Worm (Caenorhabditis elegans) whole organism, L1 larva: ENCODE measurements around the gene Y43F8B.14.
A peak's percentile ranks its signal among the peaks of the same experiment; 100 is the strongest.

ENCODE experiments used
- C34B4.2 ChIP-seq: sonication (generic microtip); optimal IDR thresholded peaks from 2 replicates; lab custom pipeline; 2017; ENCODE audit warnings: mild to moderate bottlenecking, missing genetic modification characterization, missing compliant biosample characterization
- aha-1 ChIP-seq: fragments of 150-350 bp; optimal IDR thresholded peaks from 2 replicates; lab custom pipeline; 2014; ENCODE audit warnings: missing biosample characterization, missing genetic modification characterization
- alr-1 ChIP-seq: fragments of 200-800 bp; sonication (Bioruptor generic); optimal IDR thresholded peaks from 2 replicates; lab custom pipeline; 2018; ENCODE audit warnings: borderline replicate concordance, mild to moderate bottlenecking, missing genetic modification characterization, missing compliant biosample characterization
- blmp-1 ChIP-seq: fragments of 150-350 bp; optimal IDR thresholded peaks from 2 replicates; lab custom pipeline; 2014; ENCODE audit warnings: missing biosample characterization, missing genetic modification characterization
- ceh-90 ChIP-seq: sonication (generic microtip); optimal IDR thresholded peaks from 2 replicates; lab custom pipeline; 2016; ENCODE audit warnings: missing genetic modification characterization, missing compliant biosample characterization
- dsc-1 ChIP-seq: sonication (generic microtip); optimal IDR thresholded peaks from 2 replicates; lab custom pipeline; 2016; ENCODE audit warnings: mild to moderate bottlenecking, missing genetic modification characterization, missing compliant biosample characterization
- egl-13 ChIP-seq: sonication (generic microtip); optimal IDR thresholded peaks from 2 replicates; lab custom pipeline; 2016; ENCODE audit warnings: missing genotype, missing genetic modification reagents, missing genetic modification characterization, missing compliant biosample characterization
- elt-3 ChIP-seq, 6 experiments: fragments of 150-350 bp in 1 of 6; sonication (generic microtip); optimal IDR thresholded peaks; 2 replicates each; lab custom pipeline; 2017 to 2018; ENCODE audit warnings: missing biosample characterization in 6 of 6, missing genetic modification characterization in 6 of 6, inconsistent platforms in 1 of 6
- fkh-10 ChIP-seq: sonication (generic microtip); optimal IDR thresholded peaks from 2 replicates; lab custom pipeline; 2017; ENCODE audit warnings: missing biosample characterization, missing genetic modification reagents, missing genetic modification characterization
- fkh-4 ChIP-seq: sonication (generic microtip); optimal IDR thresholded peaks from 2 replicates; lab custom pipeline; 2016; ENCODE audit warnings: missing compliant biosample characterization, missing genetic modification characterization, borderline replicate concordance
- fos-1 ChIP-seq: fragments of 150-350 bp; optimal IDR thresholded peaks from 2 replicates; lab custom pipeline; 2014; ENCODE audit warnings: missing biosample characterization, missing genetic modification characterization
- irx-1 ChIP-seq: sonication (generic microtip); optimal IDR thresholded peaks from 2 replicates; lab custom pipeline; 2016; ENCODE audit warnings: missing genetic modification characterization, missing compliant biosample characterization
- isw-1 ChIP-seq: fragments of 200-800 bp; sonication (Bioruptor generic); IDR thresholded peaks from 2 replicates; pipeline ENCODE4 v1.3.6; 2022; ENCODE audit warnings: missing genetic modification characterization, missing compliant biosample characterization
- jun-1 ChIP-seq: fragments of 150-350 bp; optimal IDR thresholded peaks from 2 replicates; lab custom pipeline; 2014; ENCODE audit warnings: missing biosample characterization, missing genetic modification reagents, missing genetic modification characterization
- lin-14 ChIP-seq: fragments of 200-800 bp; sonication (Bioruptor generic); optimal IDR thresholded peaks from 2 replicates; lab custom pipeline; 2018; ENCODE audit warnings: mild to moderate bottlenecking, missing genetic modification characterization, moderate library complexity, missing compliant biosample characterization
- lin-39 ChIP-seq: fragments of 150-350 bp; optimal IDR thresholded peaks from 2 replicates; lab custom pipeline; 2014; ENCODE audit warnings: missing biosample characterization, missing genetic modification reagents, missing genetic modification characterization
- lsy-2 ChIP-seq, 2 experiments: fragments of 150-350 bp; optimal IDR thresholded peaks; 2 replicates each; lab custom pipeline; 2014; ENCODE audit warnings: missing biosample characterization in 2 of 2, missing genetic modification characterization in 2 of 2
- mab-9 ChIP-seq: fragments of 200-800 bp; sonication (Bioruptor generic); IDR thresholded peaks from 2 replicates; pipeline ENCODE4 v1.3.6; 2022; ENCODE audit warnings: missing genetic modification reagents, missing genetic modification characterization, missing compliant biosample characterization
- mdl-1 ChIP-seq, 2 experiments: fragments of 150-350 bp; optimal IDR thresholded peaks; 2 replicates each; lab custom pipeline; 2014 to 2017; ENCODE audit warnings: missing biosample characterization in 2 of 2, missing genetic modification characterization in 2 of 2, inconsistent platforms in 1 of 2
- mef-2 ChIP-seq: fragments of 150-350 bp; optimal IDR thresholded peaks from 2 replicates; lab custom pipeline; 2014; ENCODE audit warnings: missing biosample characterization, missing genetic modification characterization
- nhr-19 ChIP-seq: fragments of 200-800 bp; sonication (Bioruptor generic); conservative IDR thresholded peaks from 2 replicates; pipeline ENCODE4 v1.3.6; 2022; ENCODE audit warnings: missing genetic modification characterization, missing compliant biosample characterization
- nhr-20 ChIP-seq: sonication (generic microtip); optimal IDR thresholded peaks from 2 replicates; lab custom pipeline; 2016; ENCODE audit warnings: mild to moderate bottlenecking, missing genetic modification characterization, missing compliant biosample characterization
- nhr-237 ChIP-seq: fragments of 150-350 bp; optimal IDR thresholded peaks from 2 replicates; lab custom pipeline; 2014; ENCODE audit warnings: missing biosample characterization, missing genetic modification characterization
- nhr-28 ChIP-seq: fragments of 150-350 bp; optimal IDR thresholded peaks from 2 replicates; lab custom pipeline; 2014; ENCODE audit warnings: missing biosample characterization, missing genetic modification characterization
- nhr-71 ChIP-seq: sonication (generic microtip); optimal IDR thresholded peaks from 2 replicates; lab custom pipeline; 2016; ENCODE audit warnings: mild to moderate bottlenecking, missing genetic modification characterization, moderate library complexity, missing compliant biosample characterization
- nhr-84 ChIP-seq: sonication (generic microtip); optimal IDR thresholded peaks from 2 replicates; lab custom pipeline; 2017; ENCODE audit warnings: missing biosample characterization, missing genetic modification characterization
- nhr-85 ChIP-seq: sonication (generic microtip); peaks from one replicate; lab custom pipeline; 2016; ENCODE audit warnings: missing genetic modification characterization, inconsistent platforms, missing compliant biosample characterization
- nhr-90 ChIP-seq: sonication (generic microtip); optimal IDR thresholded peaks from 2 replicates; lab custom pipeline; 2016; ENCODE audit warnings: mild to moderate bottlenecking, missing genetic modification characterization, missing compliant biosample characterization; ENCODE audit not compliant: poor library complexity
- pag-3 ChIP-seq: sonication (generic microtip); optimal IDR thresholded peaks from 2 replicates; lab custom pipeline; 2017; ENCODE audit warnings: missing genetic modification characterization, mild to moderate bottlenecking, missing compliant biosample characterization, antibody characterized with exemption, borderline replicate concordance; ENCODE audit not compliant: insufficient read depth
- pqm-1 ChIP-seq: sonication (generic microtip); optimal IDR thresholded peaks from 3 replicates; lab custom pipeline; 2017; ENCODE audit warnings: missing biosample characterization, missing genetic modification characterization
- rnt-1 ChIP-seq: sonication (generic microtip); optimal IDR thresholded peaks from 2 replicates; lab custom pipeline; 2016; ENCODE audit warnings: mild to moderate bottlenecking, missing genetic modification characterization, moderate library complexity, missing compliant biosample characterization
- skn-1 ChIP-seq: fragments of 150-350 bp; optimal IDR thresholded peaks from 2 replicates; lab custom pipeline; 2014; ENCODE audit warnings: missing biosample characterization, missing genetic modification characterization
- snpc-4 ChIP-seq: fragments of 150-350 bp; optimal IDR thresholded peaks from 2 replicates; lab custom pipeline; 2014; ENCODE audit warnings: missing biosample characterization, missing genetic modification characterization
- snu-23 ChIP-seq: sonication (generic microtip); optimal IDR thresholded peaks from 2 replicates; lab custom pipeline; 2016; ENCODE audit warnings: missing genetic modification characterization, missing compliant biosample characterization
- sox-4 ChIP-seq: sonication (generic microtip); optimal IDR thresholded peaks from 2 replicates; lab custom pipeline; 2016; ENCODE audit warnings: missing genetic modification characterization, missing compliant biosample characterization
- sptf-1 ChIP-seq: fragments of 150-350 bp; optimal IDR thresholded peaks from 2 replicates; lab custom pipeline; 2014; ENCODE audit warnings: missing biosample characterization, missing genetic modification characterization
- swsn-7 ChIP-seq: sonication (generic microtip); optimal IDR thresholded peaks from 2 replicates; lab custom pipeline; 2016; ENCODE audit warnings: missing genetic modification characterization, missing compliant biosample characterization
- tlp-1 ChIP-seq: fragments of 150-350 bp; optimal IDR thresholded peaks from 2 replicates; lab custom pipeline; 2014; ENCODE audit warnings: missing biosample characterization, missing genetic modification characterization
- unc-130 ChIP-seq: fragments of 150-350 bp; optimal IDR thresholded peaks from 2 replicates; lab custom pipeline; 2017; ENCODE audit warnings: missing biosample characterization, missing genetic modification characterization, inconsistent platforms
- unc-98 ChIP-seq: fragments of 200-800 bp; sonication (Bioruptor generic); IDR thresholded peaks from 2 replicates; pipeline ENCODE4 v1.3.6; 2022; ENCODE audit warnings: missing genetic modification characterization, missing compliant biosample characterization
- xbp-1 ChIP-seq: sonication (generic microtip); optimal IDR thresholded peaks from 2 replicates; lab custom pipeline; 2016; ENCODE audit warnings: missing genetic modification characterization, missing compliant biosample characterization
- zag-1 ChIP-seq: fragments of 150-350 bp; optimal IDR thresholded peaks from 2 replicates; lab custom pipeline; 2014; ENCODE audit warnings: missing biosample characterization, missing genetic modification characterization
- zip-4 ChIP-seq: fragments of 200-800 bp; sonication (Bioruptor generic); optimal IDR thresholded peaks from 2 replicates; lab custom pipeline; 2018; ENCODE audit warnings: mild to moderate bottlenecking, missing genetic modification characterization, moderate library complexity, missing compliant biosample characterization
- ztf-4 ChIP-seq: fragments of 150-350 bp; optimal IDR thresholded peaks from 2 replicates; lab custom pipeline; 2014; ENCODE audit warnings: missing biosample characterization, missing genetic modification characterization

Gene Y43F8B.14

ce11 chrV:19428936-19429335 lies 26.8 kb downstream of the Y43F8B.14 start (continued):
- no peak for TF ChIP-seq fkh-4 (tag; lab: Kevin White, UChicago)
- TF ChIP-seq ceh-90 (tag; lab: Kevin White, UChicago), result no peak
- no peak for TF ChIP-seq sox-4 (tag; lab: Kevin White, UChicago)
- TF ChIP-seq snpc-4 (tag; lab: Kevin White, UChicago), result no peak
- TF ChIP-seq egl-13 (tag; lab: Kevin White, UChicago), result no peak
- TF ChIP-seq nhr-237, result no peak
- no peak for TF ChIP-seq unc-130 (tag; lab: Kevin White, UChicago)
- no peak for TF ChIP-seq zip-4 (GFP tag; lab: Kevin White, UChicago)
- TF ChIP-seq rnt-1, result no peak
- no peak for TF ChIP-seq isw-1 (GFP tag; lab: Robert Waterston, UW)
- TF ChIP-seq xbp-1, result no peak
- no peak for TF ChIP-seq jun-1 (tag; lab: Kevin White, UChicago)
- no peak for TF ChIP-seq dsc-1 (tag; lab: Kevin White, UChicago)
- TF ChIP-seq skn-1 (tag; lab: Kevin White, UChicago), result no peak
- TF ChIP-seq nhr-85 (tag; lab: Kevin White, UChicago), result peak; percentile 76
- no peak for TF ChIP-seq mab-9 (GFP tag; lab: Robert Waterston, UW)
- TF ChIP-seq aha-1, result no peak
- peak; percentile 57 for TF ChIP-seq blmp-1 (tag; lab: Kevin White, UChicago)
- TF ChIP-seq nhr-71 (tag; lab: Kevin White, UChicago), result peak; percentile 54
- no peak for TF ChIP-seq pag-3 (tag; lab: Kevin White, UChicago)
- TF ChIP-seq C34B4.2 (tag; lab: Kevin White, UChicago), result no peak
- no peak for TF ChIP-seq fkh-10 (GFP tag; lab: Kevin White, UChicago)
- TF ChIP-seq nhr-20 (tag; lab: Kevin White, UChicago), result peak; percentile 74
- TF ChIP-seq elt-3 (tag; optimal IDR thresholded peaks at IDR 0.05; lab: Kevin White, UChicago), result no peak
- no peak for TF ChIP-seq mdl-1 (tag; optimal IDR thresholded peaks at IDR 0.05; lab: Kevin White, UChicago)
- TF ChIP-seq swsn-7, result no peak
- no peak for TF ChIP-seq fos-1 (tag; lab: Kevin White, UChicago)
- no peak for TF ChIP-seq pqm-1 (tag; lab: Kevin White, UChicago)
- TF ChIP-seq lin-39 (tag; lab: Kevin White, UChicago), result no peak
- TF ChIP-seq irx-1 (tag; lab: Kevin White, UChicago), result no peak
- TF ChIP-seq, all 84 proteins: peak for 10

- no peak for TF ChIP-seq sptf-1 (tag; lab: Kevin White, UChicago)
- no peak for TF ChIP-seq xbp-1
- TF ChIP-seq irx-1 (tag; lab: Kevin White, UChicago), result no peak
- peak; percentile 61 for TF ChIP-seq lin-14 (GFP tag; lab: Kevin White, UChicago)
- peak; percentile 20 for TF ChIP-seq blmp-1 (tag; lab: Kevin White, UChicago)
- TF ChIP-seq nhr-85 (tag; lab: Kevin White, UChicago), result peak; percentile 88
- TF ChIP-seq nhr-20 (tag; lab: Kevin White, UChicago), result peak; percentile 60
- no peak for TF ChIP-seq zag-1 (tag; lab: Kevin White, UChicago)
- TF ChIP-seq tlp-1 (tag; lab: Kevin White, UChicago), result no peak
- no peak for TF ChIP-seq egl-13 (tag; lab: Kevin White, UChicago)
- no peak for TF ChIP-seq unc-98 (GFP tag; lab: Robert Waterston, UW)
- TF ChIP-seq alr-1 (tag; lab: Kevin White, UChicago), result no peak
- TF ChIP-seq ceh-90 (tag; lab: Kevin White, UChicago), result no peak
- TF ChIP-seq nhr-71 (tag; lab: Kevin White, UChicago), result peak; percentile 24
- no peak for TF ChIP-seq sox-4 (tag; lab: Kevin White, UChicago)
- peak; percentile 12 for TF ChIP-seq nhr-90
- no peak for TF ChIP-seq nhr-28
- TF ChIP-seq nhr-19 (GFP tag; lab: Robert Waterston, UW), result no peak
- TF ChIP-seq skn-1 (tag; lab: Kevin White, UChicago), result no peak
- no peak for TF ChIP-seq lsy-2 (tag; optimal IDR thresholded peaks at IDR 0.05; lab: Kevin White, UChicago)
- TF ChIP-seq snu-23, result peak; percentile 55
- no peak for TF ChIP-seq mab-9 (GFP tag; lab: Robert Waterston, UW)
- TF ChIP-seq nhr-84 (tag; lab: Kevin White, UChicago), result no peak
- no peak for TF ChIP-seq mef-2 (tag; lab: Kevin White, UChicago)
- TF ChIP-seq ztf-4, result no peak
These were observed 27.7 kb downstream of the Y43F8B.14 start for ce11 chrV:19428097-19428496.
